Worm (Caenorhabditis elegans): ENCODE data around the gene gldi-8.

ce11 chrIII:12640386-12641024, 41.0 kb upstream of the gldi-8 start:
- TF ChIP-seq ztf-11 (tag; optimal IDR thresholded peaks at IDR 0.05) (no peak), rnt-1 (tag; optimal IDR thresholded peaks at IDR 0.05) (no peak), ama-1 (optimal IDR thresholded peaks at IDR 0.05) (no peak), ztf-4 (tag; optimal IDR thresholded peaks at IDR 0.05) (no peak), snpc-4 (tag; optimal IDR thresholded peaks at IDR 0.05) (no peak), unc-62 (GFP tag; optimal IDR thresholded peaks at IDR 0.05) (no peak), nhr-237 (tag; optimal IDR thresholded peaks at IDR 0.05) (no peak), nhr-28 (tag; optimal IDR thresholded peaks at IDR 0.05) (no peak), blmp-1 (tag; optimal IDR thresholded peaks at IDR 0.05) (no peak), lin-13 (GFP tag; optimal IDR thresholded peaks at IDR 0.05) (no peak)

Measured in whole organism, L1 larva.